Fruit fly (Drosophila melanogaster): ENCODE results near the gene CG17224.

DNA sequence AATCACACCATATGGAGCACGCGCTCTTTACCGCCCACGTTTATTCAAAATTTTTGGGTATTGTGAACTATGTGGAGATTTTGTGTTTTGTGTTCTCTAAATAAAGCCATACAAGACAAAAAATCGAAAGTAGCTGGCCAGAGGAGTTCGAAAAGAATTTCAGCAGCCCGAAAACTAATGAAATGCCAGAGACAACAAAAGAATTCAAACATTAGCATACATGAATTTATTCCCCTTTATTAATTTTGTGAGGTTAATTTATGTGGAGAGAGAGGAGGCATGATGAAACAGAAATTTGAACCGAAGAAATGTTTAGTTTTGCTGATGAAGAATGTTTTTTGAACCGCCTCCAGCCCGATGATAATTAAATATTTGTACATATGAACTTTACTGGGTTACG lies 11.9 kb downstream of the CG17224 start:
- no peak for TF ChIP-seq CG6792 (GFP tag; optimal IDR thresholded peaks at IDR 0.05)
- TF ChIP-seq CG1621 (tag; optimal IDR thresholded peaks at IDR 0.05): no peak
- no peak for TF ChIP-seq CG10669 (GFP tag; optimal IDR thresholded peaks at IDR 0.05)
- no peak for TF ChIP-seq CG16779 (tag; optimal IDR thresholded peaks at IDR 0.05)
- TF ChIP-seq lz (GFP tag; optimal IDR thresholded peaks at IDR 0.05): no peak
- TF ChIP-seq Eip75B (GFP tag; optimal IDR thresholded peaks at IDR 0.05): no peak

All from whole organism, prepupa.